Fruit fly (Drosophila melanogaster): ENCODE results near the gene Fuca.
A peak's percentile ranks its signal among the peaks of the same experiment; 100 is the strongest.

The Fuca gene

DNA sequence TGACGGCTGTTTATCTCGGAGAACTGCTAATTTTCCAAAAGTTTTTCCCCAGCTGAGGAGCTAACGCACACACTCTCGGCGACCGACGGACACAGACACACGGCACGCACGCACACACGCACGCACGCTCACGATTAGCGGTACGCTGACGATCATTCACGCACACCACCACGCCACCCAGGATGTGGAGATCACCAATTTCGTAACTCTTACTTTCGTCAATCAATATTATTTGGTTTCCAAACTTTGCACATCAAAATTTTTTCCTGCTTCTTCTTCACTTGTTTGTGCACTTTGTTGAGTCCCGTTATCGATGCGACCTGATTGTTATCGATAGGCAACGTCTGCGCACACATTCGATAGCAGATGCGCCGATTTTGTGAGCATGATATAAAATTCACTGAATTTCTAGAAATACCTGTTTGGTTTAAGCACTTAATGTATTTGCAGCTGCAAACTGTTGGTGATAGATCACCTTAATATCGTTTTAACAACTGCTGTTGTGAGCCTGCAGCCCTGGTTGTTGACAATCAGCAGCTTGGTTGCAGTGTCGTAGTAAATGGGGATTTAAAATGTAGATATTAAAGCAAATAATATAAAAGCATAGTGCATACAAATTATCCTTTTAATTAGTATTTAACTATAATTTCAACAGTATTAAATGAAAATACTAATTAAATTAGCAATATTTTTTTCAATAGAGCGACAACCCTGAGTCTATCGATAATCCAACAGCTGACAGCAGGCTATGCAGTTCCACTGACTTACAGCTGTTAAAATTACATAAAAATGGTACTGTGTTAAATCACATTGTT is 39.6 kb upstream of the Fuca start, which contains the start of the genes CG7394 and Mob2 (continued):
- TF ChIP-seq CG42726 (GFP tag; IDR thresholded peaks at IDR 0.05; ENCODE audit: partially characterized antibody) (no peak; the same call in 1 of the 2 replicates), Optix (GFP tag; IDR thresholded peaks at IDR 0.05) (peak; percentile 75), CrebB (tag; optimal IDR thresholded peaks at IDR 0.05) (peak; percentile 83), trh (GFP tag; optimal IDR thresholded peaks at IDR 0.05) (peak; percentile 77), disco-r (GFP tag; optimal IDR thresholded peaks at IDR 0.05) (peak; percentile 20), CG4328 (GFP tag; optimal IDR thresholded peaks at IDR 0.05) (peak; percentile 85), zfh1 (GFP tag; IDR thresholded peaks at IDR 0.05) (peak; percentile 89), CG11723 (GFP tag; optimal IDR thresholded peaks at IDR 0.05) (peak; percentile 67), Fer1 (GFP tag; optimal IDR thresholded peaks at IDR 0.05) (peak; percentile 80), hkb (optimal IDR thresholded peaks at IDR 0.05) (no peak), hkb (GFP tag; IDR thresholded peaks at IDR 0.05) (peak; percentile 91), Sry-δ (GFP tag; optimal IDR thresholded peaks at IDR 0.05) (peak; percentile 84), nom (GFP tag; optimal IDR thresholded peaks at IDR 0.05) (peak; percentile 14), BtbVII (GFP tag; optimal IDR thresholded peaks at IDR 0.05) (peak; percentile 64), CG8290 (GFP tag; optimal IDR thresholded peaks at IDR 0.05) (peak; percentile 89), CG8290 (tag; optimal IDR thresholded peaks at IDR 0.05) (peak; percentile 81 to 92), twi (tag; optimal IDR thresholded peaks at IDR 0.05) (peak; percentile 80), Lpt (GFP tag; optimal IDR thresholded peaks at IDR 0.05) (no peak), CG14965 (GFP tag; optimal IDR thresholded peaks at IDR 0.05; ENCODE audit: borderline replicate concordance) (peak; percentile 9), grau (tag; optimal IDR thresholded peaks at IDR 0.05) (peak; percentile 90), Hand (GFP tag; optimal IDR thresholded peaks at IDR 0.05) (peak; percentile 47), HLH54F (GFP tag; optimal IDR thresholded peaks at IDR 0.05) (peak; percentile 81), dpn (GFP tag; optimal IDR thresholded peaks at IDR 0.05) (peak; percentile 84 to 93), sc (optimal IDR thresholded peaks at IDR 0.05) (no peak), sc (GFP tag; optimal IDR thresholded peaks at IDR 0.05) (peak; percentile 65), Ravus (GFP tag; IDR thresholded peaks at IDR 0.05) (peak; percentile 59), crp (GFP tag; optimal IDR thresholded peaks at IDR 0.05) (peak; percentile 96 to 99), CG31441 (GFP tag; IDR thresholded peaks at IDR 0.05) (peak; percentile 84), Sry-β (GFP tag; optimal IDR thresholded peaks at IDR 0.05) (peak; percentile 50), CG6813 (GFP tag; optimal IDR thresholded peaks at IDR 0.05) (peak; percentile 72), Poxn (GFP tag; IDR thresholded peaks at IDR 0.05) (peak; percentile 79), Xrp1 (GFP tag; IDR thresholded peaks at IDR 0.05) (peak; percentile 93), CG2202 (tag; optimal IDR thresholded peaks at IDR 0.05) (peak; percentile 84), dimm (GFP tag; IDR thresholded peaks at IDR 0.05) (peak; percentile 61), CG7786 (GFP tag; optimal IDR thresholded peaks at IDR 0.05) (peak; percentile 84), CG16813 (GFP tag; IDR thresholded peaks at IDR 0.05; ENCODE audit: partially characterized antibody) (peak; percentile 89), yki (optimal IDR thresholded peaks at IDR 0.05) (no peak), CG8924 (tag; optimal IDR thresholded peaks at IDR 0.05) (peak; percentile 95), sim (GFP tag; IDR thresholded peaks at IDR 0.05) (peak; percentile 59; the same call in 1 of the 2 replicates), Antp (GFP tag; optimal IDR thresholded peaks at IDR 0.05) (peak; percentile 63), repo (GFP tag; optimal IDR thresholded peaks at IDR 0.05) (peak; percentile 80), CG3281 (GFP tag; optimal IDR thresholded peaks at IDR 0.05) (peak; percentile 87), Neu2 (GFP tag; optimal IDR thresholded peaks at IDR 0.05; ENCODE audit: borderline replicate concordance) (peak; percentile 60), CG18619 (GFP tag; optimal IDR thresholded peaks at IDR 0.05) (peak; percentile 75), CG6254 (GFP tag; optimal IDR thresholded peaks at IDR 0.05) (peak; percentile 62), Mes4 (GFP tag; optimal IDR thresholded peaks at IDR 0.05) (peak; percentile 61), CG17359 (tag; optimal IDR thresholded peaks at IDR 0.05) (peak; percentile 88), onecut (GFP tag; IDR thresholded peaks at IDR 0.05) (peak; percentile 65), tin (GFP tag; optimal IDR thresholded peaks at IDR 0.05) (peak; percentile 94), CG30020 (tag; optimal IDR thresholded peaks at IDR 0.05) (peak; percentile 73)
